Fruit fly (Drosophila melanogaster) whole organism, pupa: Measurements from ENCODE around the gene Nt5b.

Source experiments
- CG10348 ChIP-seq: fragments of 200-800 bp; sonication (Bioruptor generic); IDR thresholded peaks from 2 replicates; pipeline ENCODE4 v1.3.6; 2022; ENCODE audit warnings: missing biosample characterization, missing genetic modification characterization
- CG12605 ChIP-seq: fragments of 200-800 bp; sonication (Bioruptor generic); IDR thresholded peaks from 2 replicates; pipeline ENCODE4 v1.3.6; 2022; ENCODE audit warnings: missing biosample characterization, missing genetic modification characterization
- CG14655 ChIP-seq: fragments of 200-800 bp; sonication (Bioruptor generic); optimal IDR thresholded peaks from 3 replicates; lab custom pipeline; 2017; ENCODE audit warnings: mild to moderate bottlenecking, missing biosample characterization, missing genetic modification reagents, missing genetic modification characterization
- CG9948 ChIP-seq: fragments of 200-800 bp; sonication (Bioruptor generic); optimal IDR thresholded peaks from 2 replicates; lab custom pipeline; 2018; ENCODE audit warnings: missing biosample characterization, mild to moderate bottlenecking, missing genetic modification characterization, moderate library complexity
- D1 ChIP-seq: fragments of 200-800 bp; sonication (Bioruptor generic); optimal IDR thresholded peaks from 2 replicates; lab custom pipeline; 2018; ENCODE audit warnings: missing biosample characterization, mild to moderate bottlenecking, missing genetic modification characterization, moderate library complexity
- Ets98B ChIP-seq: fragments of 200-800 bp; sonication (Bioruptor generic); IDR thresholded peaks from 2 replicates; pipeline ENCODE4 v1.3.6; 2022; ENCODE audit warnings: missing biosample characterization, missing genetic modification characterization
- Pif1A ChIP-seq: fragments of 200-800 bp; sonication (Bioruptor generic); optimal IDR thresholded peaks from 3 replicates; lab custom pipeline; 2016; ENCODE audit warnings: missing biosample characterization, missing genetic modification characterization

dm6 chrX:18341014-18341413 is 68.9 kb downstream of the Nt5b start:
- no peak for TF ChIP-seq CG10348 (GFP tag; lab: Robert Waterston, UW)
- no peak for TF ChIP-seq CG14655
- no peak for TF ChIP-seq Ets98B (GFP tag; lab: Robert Waterston, UW)
- TF ChIP-seq CG9948 (tag; lab: Kevin White, UChicago), result no peak
- no peak for TF ChIP-seq Pif1A (GFP tag; lab: Kevin White, UChicago)
- TF ChIP-seq D1, result no peak
- no peak for TF ChIP-seq CG12605 (GFP tag; lab: Robert Waterston, UW)
